Worm (Caenorhabditis elegans): ENCODE measurements around the gene mam-4.

Gene mam-4

DNA sequence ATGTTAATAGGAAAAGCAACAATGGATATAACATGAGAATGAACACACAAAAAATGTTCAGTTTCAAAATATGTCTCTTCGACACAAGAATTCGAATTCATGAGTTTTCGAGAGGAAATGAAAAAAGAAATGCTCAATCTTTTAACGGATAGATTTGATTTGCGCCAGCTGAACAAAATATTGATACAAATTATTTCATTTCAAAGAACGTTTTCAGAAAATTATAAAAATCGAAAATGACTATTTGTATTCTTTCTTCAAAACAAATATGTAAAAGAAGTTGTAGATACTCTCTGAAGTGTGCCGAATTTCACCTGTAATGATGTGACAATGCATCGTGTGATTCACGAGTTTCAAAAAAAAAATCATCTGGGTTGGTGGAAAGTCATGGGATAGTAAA is 52.6 kb downstream of the mam-4 start, which contains the start of gene srh-47:
TSS of gene srh-47 (minus strand) at position 101 of the 400 bp plus-strand sequence.
- TF ChIP-seq unc-62 (GFP tag; optimal IDR thresholded peaks at IDR 0.05 in 1 of 2), result peak in 1 of 2 experiments; percentile 42
- TF ChIP-seq unc-62 (tag; optimal IDR thresholded peaks at IDR 0.05), result no peak
- no peak for TF ChIP-seq daf-8 (GFP tag; IDR thresholded peaks at IDR 0.05)
